Worm (Caenorhabditis elegans): Measurements from ENCODE around the gene ceh-38.

Gene ceh-38

ce11 chrII:6930072-6930471, 21.3 kb upstream of the ceh-38 start:
- TF ChIP-seq ces-1 (GFP tag; optimal IDR thresholded peaks at IDR 0.05): peak; percentile 44
- TF ChIP-seq sptf-1 (tag; optimal IDR thresholded peaks at IDR 0.05): no peak

- TF ChIP-seq elt-3 (tag; optimal IDR thresholded peaks at IDR 0.05) (no peak), unc-39 (tag; optimal IDR thresholded peaks at IDR 0.05) (no peak), sem-2 (GFP tag; optimal IDR thresholded peaks at IDR 0.05) (no peak), lin-32 (GFP tag; optimal IDR thresholded peaks at IDR 0.05) (no peak), drap-1 (GFP tag; optimal IDR thresholded peaks at IDR 0.05) (no peak), bed-3 (GFP tag; optimal IDR thresholded peaks at IDR 0.05) (no peak), unc-120 (tag; optimal IDR thresholded peaks at IDR 0.05; ENCODE audit: poor library complexity, severe bottlenecking) (no peak), nhr-2 (tag; optimal IDR thresholded peaks at IDR 0.05) (no peak), zip-8 (tag; optimal IDR thresholded peaks at IDR 0.05) (no peak), cnd-1 (tag; optimal IDR thresholded peaks at IDR 0.05) (no peak), M03D4.4 (tag; optimal IDR thresholded peaks at IDR 0.05) (no peak), ceh-83 (GFP tag; optimal IDR thresholded peaks at IDR 0.05) (no peak), ham-2 (GFP tag; optimal IDR thresholded peaks at IDR 0.05) (no peak), blmp-1 (tag; optimal IDR thresholded peaks at IDR 0.05) (no peak), mls-2 (tag; optimal IDR thresholded peaks at IDR 0.05) (no peak), nhr-28 (tag; optimal IDR thresholded peaks at IDR 0.05) (no peak)
These were observed 18.3 kb upstream of the ceh-38 start for ce11 chrII:6932978-6933377.

- TF ChIP-seq lsy-2 (tag; optimal IDR thresholded peaks at IDR 0.05) (no peak), mep-1 (tag; optimal IDR thresholded peaks at IDR 0.05) (no peak), elt-1 (tag; optimal IDR thresholded peaks at IDR 0.05; ENCODE audit: borderline replicate concordance, insufficient read depth) (no peak), M03D4.4 (tag; optimal IDR thresholded peaks at IDR 0.05) (no peak), sptf-1 (tag; optimal IDR thresholded peaks at IDR 0.05) (no peak), tbx-8 (GFP tag; optimal IDR thresholded peaks at IDR 0.05) (no peak), nhr-12 (tag; optimal IDR thresholded peaks at IDR 0.05) (no peak), mls-2 (tag; optimal IDR thresholded peaks at IDR 0.05) (no peak), ces-1 (GFP tag; optimal IDR thresholded peaks at IDR 0.05) (no peak), nhr-76 (tag; optimal IDR thresholded peaks at IDR 0.05) (no peak), ceh-83 (GFP tag; optimal IDR thresholded peaks at IDR 0.05) (no peak), sem-2 (GFP tag; optimal IDR thresholded peaks at IDR 0.05) (no peak)
These were observed 16.6 kb upstream of the ceh-38 start for ce11 chrII:6934729-6935128.

ce11 chrII:6935975-6936374, 15.4 kb upstream of the ceh-38 start:
- TF ChIP-seq unc-62 (GFP tag; optimal IDR thresholded peaks at IDR 0.05): peak; percentile 32
- peak; percentile 85 for TF ChIP-seq lin-32 (GFP tag; optimal IDR thresholded peaks at IDR 0.05)
- TF ChIP-seq drap-1 (GFP tag; optimal IDR thresholded peaks at IDR 0.05): no peak
- TF ChIP-seq ces-1 (GFP tag; optimal IDR thresholded peaks at IDR 0.05): peak; percentile 40
- TF ChIP-seq mep-1 (tag; optimal IDR thresholded peaks at IDR 0.05): no peak
- TF ChIP-seq mls-2 (tag; optimal IDR thresholded peaks at IDR 0.05): peak; percentile 10
- TF ChIP-seq hlh-1 (tag; optimal IDR thresholded peaks at IDR 0.05): peak; percentile 33

ce11 chrII:6936528-6936927, 14.8 kb upstream of the ceh-38 start:
- TF ChIP-seq unc-120 (tag; optimal IDR thresholded peaks at IDR 0.05; ENCODE audit: poor library complexity, severe bottlenecking) (peak; percentile 91), cnd-1 (tag; optimal IDR thresholded peaks at IDR 0.05) (no peak), sptf-1 (tag; optimal IDR thresholded peaks at IDR 0.05) (no peak), unc-62 (GFP tag; optimal IDR thresholded peaks at IDR 0.05) (peak; percentile 62), mep-1 (tag; optimal IDR thresholded peaks at IDR 0.05) (no peak), elt-1 (tag; optimal IDR thresholded peaks at IDR 0.05; ENCODE audit: borderline replicate concordance, insufficient read depth) (peak; percentile 60), ztf-11 (tag; optimal IDR thresholded peaks at IDR 0.05) (no peak), lin-13 (tag; optimal IDR thresholded peaks at IDR 0.05) (no peak), ceh-43 (GFP tag; optimal IDR thresholded peaks at IDR 0.05) (no peak), ces-1 (GFP tag; optimal IDR thresholded peaks at IDR 0.05) (no peak), hlh-1 (tag; optimal IDR thresholded peaks at IDR 0.05) (peak; percentile 97), mls-2 (tag; optimal IDR thresholded peaks at IDR 0.05) (no peak), snpc-4 (tag; optimal IDR thresholded peaks at IDR 0.05) (no peak)

ce11 chrII:6937057-6937456, 14.3 kb upstream of the ceh-38 start:
- TF ChIP-seq pha-4 (tag; optimal IDR thresholded peaks at IDR 0.05) (peak; percentile 55), ces-1 (GFP tag; optimal IDR thresholded peaks at IDR 0.05) (peak; percentile 3), mab-5 (tag; optimal IDR thresholded peaks at IDR 0.05) (no peak)
